Fruit fly (Drosophila melanogaster) whole organism, prepupa: ENCODE data around the gene alpha-Est10.

Source experiments
- Smox ChIP-seq: fragments of 200-800 bp; sonication (Bioruptor generic); optimal IDR thresholded peaks from 3 replicates; lab custom pipeline; 2016; ENCODE audit warnings: missing biosample characterization, missing genetic modification characterization
- fd59A ChIP-seq: fragments of 200-800 bp; sonication (Bioruptor generic); optimal IDR thresholded peaks from 2 replicates; lab custom pipeline; 2017; ENCODE audit warnings: missing biosample characterization, mild to moderate bottlenecking, missing genetic modification characterization, missing genetic modification reagents
- fd85E ChIP-seq: fragments of 200-800 bp; sonication (Bioruptor generic); optimal IDR thresholded peaks from 3 replicates; lab custom pipeline; 2016; ENCODE audit warnings: missing biosample characterization, missing genetic modification characterization

DNA sequence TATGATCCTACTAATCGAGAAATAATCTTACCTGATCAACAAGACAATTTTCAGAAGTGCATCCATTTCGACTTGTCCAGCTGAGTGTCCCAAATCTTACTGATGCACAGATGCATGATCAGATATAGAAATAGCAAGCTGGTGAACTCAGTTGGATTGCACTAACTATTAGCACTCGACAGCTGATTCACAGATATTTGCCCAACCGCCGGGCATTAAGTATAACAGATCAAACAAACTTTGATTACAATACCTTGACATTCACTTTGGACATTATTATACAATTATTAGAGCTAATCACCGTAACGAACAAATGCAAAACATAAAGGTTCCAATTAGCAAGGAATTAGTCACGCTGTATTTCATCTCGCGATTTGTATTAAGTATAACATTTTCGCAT is 474 bp downstream of the alpha-Est10 start, which contains the start of gene CG42656:
- TF ChIP-seq fd59A (GFP tag; lab: Kevin White, UChicago) (no peak), Smox (GFP tag; lab: Kevin White, UChicago) (no peak), fd85E (GFP tag; lab: Kevin White, UChicago) (no peak)
